Worm (Caenorhabditis elegans): Measurements from ENCODE around the gene flp-19.
A peak's percentile ranks its signal among the peaks of the same experiment; 100 is the strongest.

flp-19 gene

ce11 chrX:10604386-10604785, at the start of gene flp-19:
TSS of gene flp-19 (plus strand) at chrX:10604686.
- TF ChIP-seq B0310.2 (tag; optimal IDR thresholded peaks at IDR 0.05) (no peak), pes-1 (GFP tag; IDR thresholded peaks at IDR 0.05) (no peak), tbx-11 (GFP tag; IDR thresholded peaks at IDR 0.05) (no peak), ama-1 (optimal IDR thresholded peaks at IDR 0.05) (no peak), ets-7 (tag; optimal IDR thresholded peaks at IDR 0.05) (no peak), F13C5.2 (tag; optimal IDR thresholded peaks at IDR 0.05) (no peak), ceh-36 (tag; optimal IDR thresholded peaks at IDR 0.05) (no peak), tbx-37 (GFP tag; conservative IDR thresholded peaks at IDR 0.05) (no peak), hmg-4 (GFP tag; optimal IDR thresholded peaks at IDR 0.05) (no peak), hnd-1 (tag; optimal IDR thresholded peaks at IDR 0.05) (no peak), ceh-13 (GFP tag; optimal IDR thresholded peaks at IDR 0.05) (no peak), aly-1 (tag; optimal IDR thresholded peaks at IDR 0.05) (no peak), tra-4 (tag; optimal IDR thresholded peaks at IDR 0.05) (no peak), flt-1 (GFP tag; IDR thresholded peaks at IDR 0.05) (no peak), hmbx-1 (tag; optimal IDR thresholded peaks at IDR 0.05) (no peak), sea-1 (GFP tag; conservative IDR thresholded peaks at IDR 0.05) (no peak), scrt-1 (GFP tag; IDR thresholded peaks at IDR 0.05) (no peak)

ce11 chrX:10555189-10555964, 49.1 kb upstream of the flp-19 start, which contains the start of gene syd-2:
TSS of gene syd-2 (minus strand) at chrX:10555239.
- TF ChIP-seq F13C5.2 (tag; optimal IDR thresholded peaks at IDR 0.05) (peak; percentile 74), tbx-11 (GFP tag; IDR thresholded peaks at IDR 0.05) (no peak), pes-1 (GFP tag; IDR thresholded peaks at IDR 0.05) (no peak), sea-1 (GFP tag; conservative IDR thresholded peaks at IDR 0.05) (peak; percentile 80), aly-1 (tag; optimal IDR thresholded peaks at IDR 0.05) (peak; percentile 64), hnd-1 (tag; optimal IDR thresholded peaks at IDR 0.05) (peak; percentile 14), ets-7 (tag; optimal IDR thresholded peaks at IDR 0.05) (peak; percentile 40), hmg-4 (GFP tag; optimal IDR thresholded peaks at IDR 0.05) (peak; percentile 96), flt-1 (GFP tag; IDR thresholded peaks at IDR 0.05) (no peak; the same call in 1 of the 2 replicates), ceh-36 (tag; optimal IDR thresholded peaks at IDR 0.05) (no peak)

ce11 chrX:10556764-10557163, 47.7 kb upstream of the flp-19 start:
- no peak for TF ChIP-seq aly-1 (tag; optimal IDR thresholded peaks at IDR 0.05)
- TF ChIP-seq tbx-37 (GFP tag; conservative IDR thresholded peaks at IDR 0.05): no peak
- TF ChIP-seq tbx-11 (GFP tag; IDR thresholded peaks at IDR 0.05): no peak
- TF ChIP-seq ceh-36 (tag; optimal IDR thresholded peaks at IDR 0.05): no peak
- no peak for TF ChIP-seq sea-1 (GFP tag; conservative IDR thresholded peaks at IDR 0.05)
- TF ChIP-seq ceh-13 (GFP tag; optimal IDR thresholded peaks at IDR 0.05): no peak

ce11 chrX:10559203-10559602, 45.3 kb upstream of the flp-19 start, which contains the start of gene F59F5.7:
TSS of gene F59F5.7 (plus strand) at chrX:10559503.
- TF ChIP-seq hmbx-1 (tag; optimal IDR thresholded peaks at IDR 0.05) (no peak), tbx-11 (GFP tag; IDR thresholded peaks at IDR 0.05) (no peak), hnd-1 (tag; optimal IDR thresholded peaks at IDR 0.05) (no peak), aly-1 (tag; optimal IDR thresholded peaks at IDR 0.05) (no peak)

ce11 chrX:10566775-10567174, 37.7 kb upstream of the flp-19 start:
- TF ChIP-seq ceh-36 (tag; optimal IDR thresholded peaks at IDR 0.05) (no peak), hmbx-1 (tag; optimal IDR thresholded peaks at IDR 0.05) (no peak), ceh-13 (GFP tag; optimal IDR thresholded peaks at IDR 0.05) (no peak), sea-1 (GFP tag; conservative IDR thresholded peaks at IDR 0.05) (no peak), tbx-37 (GFP tag; conservative IDR thresholded peaks at IDR 0.05) (no peak), F13C5.2 (tag; optimal IDR thresholded peaks at IDR 0.05) (no peak), hnd-1 (tag; optimal IDR thresholded peaks at IDR 0.05) (no peak)

ce11 chrX:10568385-10569149, 35.9 kb upstream of the flp-19 start:
- TF ChIP-seq ceh-36 (tag; optimal IDR thresholded peaks at IDR 0.05) (no peak), pes-1 (GFP tag; IDR thresholded peaks at IDR 0.05) (0 out of 2 replicates have a peak, but pooled peaks have one; percentile 6), scrt-1 (GFP tag; IDR thresholded peaks at IDR 0.05) (no peak), aly-1 (tag; optimal IDR thresholded peaks at IDR 0.05) (peak; percentile 20), hmg-4 (GFP tag; optimal IDR thresholded peaks at IDR 0.05) (peak; percentile 90), ets-7 (tag; optimal IDR thresholded peaks at IDR 0.05) (peak; percentile 43), ceh-13 (GFP tag; optimal IDR thresholded peaks at IDR 0.05) (peak; percentile 9), F13C5.2 (tag; optimal IDR thresholded peaks at IDR 0.05) (peak; percentile 87), hnd-1 (tag; optimal IDR thresholded peaks at IDR 0.05) (no peak), hmbx-1 (tag; optimal IDR thresholded peaks at IDR 0.05) (no peak), flt-1 (GFP tag; IDR thresholded peaks at IDR 0.05) (peak; percentile 22), sea-1 (GFP tag; conservative IDR thresholded peaks at IDR 0.05) (0 out of 2 replicates have a peak, but pooled peaks have one; percentile 75), B0310.2 (tag; optimal IDR thresholded peaks at IDR 0.05) (peak; percentile 53)

- TF ChIP-seq hmg-4 (GFP tag; optimal IDR thresholded peaks at IDR 0.05): no peak
- no peak for TF ChIP-seq ama-1 (optimal IDR thresholded peaks at IDR 0.05)
- no peak for TF ChIP-seq ceh-13 (GFP tag; optimal IDR thresholded peaks at IDR 0.05)
- no peak for TF ChIP-seq pes-1 (GFP tag; IDR thresholded peaks at IDR 0.05)
- no peak for TF ChIP-seq tra-4 (tag; optimal IDR thresholded peaks at IDR 0.05)
- no peak for TF ChIP-seq sea-1 (GFP tag; conservative IDR thresholded peaks at IDR 0.05)
- TF ChIP-seq tbx-37 (GFP tag; conservative IDR thresholded peaks at IDR 0.05): no peak
- TF ChIP-seq B0310.2 (tag; optimal IDR thresholded peaks at IDR 0.05): no peak
- TF ChIP-seq ceh-36 (tag; optimal IDR thresholded peaks at IDR 0.05): no peak
- no peak for TF ChIP-seq hmbx-1 (tag; optimal IDR thresholded peaks at IDR 0.05)
- no peak for TF ChIP-seq aly-1 (tag; optimal IDR thresholded peaks at IDR 0.05)
These were observed 35.3 kb upstream of the flp-19 start, which contains the start of gene bet-2 for ce11 chrX:10569185-10569584. TSS of gene bet-2 (plus strand) at chrX:10569273.
